Worm (Caenorhabditis elegans): ENCODE results near the gene R04E5.8.

Gene R04E5.8

DNA sequence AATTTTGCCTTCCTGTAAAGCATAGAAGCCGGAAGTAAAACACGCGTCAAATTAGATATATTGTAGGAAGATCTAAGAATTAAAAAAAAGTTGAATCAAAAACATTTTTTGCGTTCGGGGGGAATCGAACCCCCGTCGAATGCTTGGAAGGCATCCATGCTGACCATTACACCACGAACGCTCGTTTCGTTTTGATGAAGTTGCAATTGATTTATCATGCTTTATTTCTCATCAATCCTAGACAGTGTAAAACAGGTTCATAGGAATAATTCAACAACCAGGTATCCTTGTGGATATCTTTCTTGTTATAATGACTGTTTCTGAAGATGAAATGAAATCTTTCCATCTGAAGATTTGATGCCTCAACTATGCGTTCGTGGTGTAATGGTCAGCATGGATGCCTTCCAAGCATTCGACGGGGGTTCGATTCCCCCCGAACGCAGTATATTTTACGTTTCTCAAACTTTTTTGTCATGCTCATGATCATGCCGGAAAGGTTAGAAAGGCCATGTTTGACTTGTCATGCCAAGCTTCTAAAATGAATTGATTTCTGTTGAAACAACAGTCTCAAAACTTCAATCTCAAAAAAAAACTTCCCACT lies 14.0 kb upstream of the R04E5.8 start (continued):
- no peak for TF ChIP-seq hrde-1 (tag; optimal IDR thresholded peaks at IDR 0.05; ENCODE audit: borderline replicate concordance)
- TF ChIP-seq ceh-79 (tag; optimal IDR thresholded peaks at IDR 0.05), result no peak
- TF ChIP-seq chd-7 (tag; optimal IDR thresholded peaks at IDR 0.05), result no peak
- no peak for TF ChIP-seq nhr-27 (tag; optimal IDR thresholded peaks at IDR 0.05)
- TF ChIP-seq ets-4 (GFP tag; optimal IDR thresholded peaks at IDR 0.05), result no peak
- no peak for TF ChIP-seq mel-28 (tag; optimal IDR thresholded peaks at IDR 0.05; ENCODE audit: borderline replicate concordance)
- TF ChIP-seq tlf-1 (GFP tag; optimal IDR thresholded peaks at IDR 0.05), result no peak
- TF ChIP-seq tbx-9 (tag; optimal IDR thresholded peaks at IDR 0.05; ENCODE audit: borderline replicate concordance), result no peak

DNA sequence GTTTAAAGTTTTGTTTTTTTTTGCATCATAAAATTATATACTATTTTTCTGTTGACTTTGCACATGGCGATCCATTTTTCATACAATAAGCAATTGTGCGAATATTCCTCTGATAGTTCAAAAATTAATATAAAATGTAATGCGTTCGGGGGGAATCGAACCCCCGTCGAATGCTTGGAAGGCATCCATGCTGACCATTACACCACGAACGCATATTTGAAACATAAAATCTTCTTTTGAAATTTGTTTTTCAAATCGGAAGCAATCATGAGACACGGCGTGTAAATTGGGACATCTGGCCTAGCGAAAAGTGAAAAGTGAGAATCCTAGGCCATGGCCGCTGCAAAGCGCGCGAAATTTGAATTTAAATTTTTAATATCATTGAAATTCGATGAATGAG lies 12.5 kb upstream of the R04E5.8 start:
- TF ChIP-seq D2030.7 (GFP tag; IDR thresholded peaks at IDR 0.05), result peak; percentile 87
- TF ChIP-seq hmg-1.2 (GFP tag; IDR thresholded peaks at IDR 0.05), result peak; percentile 51
- peak; percentile 47 for TF ChIP-seq lin-26 (GFP tag; IDR thresholded peaks at IDR 0.05)
- TF ChIP-seq attf-6 (GFP tag; IDR thresholded peaks at IDR 0.05), result 0 out of 2 replicates have a peak, but pooled peaks have one; percentile 31
- TF ChIP-seq pbrm-1 (GFP tag; IDR thresholded peaks at IDR 0.05), result peak; percentile 63
- peak; percentile 81 for TF ChIP-seq tbp1 (GFP tag; optimal IDR thresholded peaks at IDR 0.05)
- TF ChIP-seq Y56A3A.18 (GFP tag; IDR thresholded peaks at IDR 0.05), result peak; percentile 56; the same call in 1 of the 2 replicates
- peak; percentile 6 for TF ChIP-seq snpc-1.3 (tag; optimal IDR thresholded peaks at IDR 0.05; ENCODE audit: insufficient read depth)
- TF ChIP-seq rcor-1 (GFP tag; IDR thresholded peaks at IDR 0.05), result peak; percentile 76
- TF ChIP-seq Y53F4B.3 (GFP tag; IDR thresholded peaks at IDR 0.05), result 0 out of 2 replicates have a peak, but pooled peaks have one; percentile 17
- peak; percentile 53 for TF ChIP-seq rpc-1 (optimal IDR thresholded peaks at IDR 0.05)
- peak; percentile 72 for TF ChIP-seq rpc-1 (tag; optimal IDR thresholded peaks at IDR 0.05)
- 0 out of 2 replicates have a peak, but pooled peaks have one; percentile 14 for TF ChIP-seq egl-44 (GFP tag; IDR thresholded peaks at IDR 0.05)

DNA sequence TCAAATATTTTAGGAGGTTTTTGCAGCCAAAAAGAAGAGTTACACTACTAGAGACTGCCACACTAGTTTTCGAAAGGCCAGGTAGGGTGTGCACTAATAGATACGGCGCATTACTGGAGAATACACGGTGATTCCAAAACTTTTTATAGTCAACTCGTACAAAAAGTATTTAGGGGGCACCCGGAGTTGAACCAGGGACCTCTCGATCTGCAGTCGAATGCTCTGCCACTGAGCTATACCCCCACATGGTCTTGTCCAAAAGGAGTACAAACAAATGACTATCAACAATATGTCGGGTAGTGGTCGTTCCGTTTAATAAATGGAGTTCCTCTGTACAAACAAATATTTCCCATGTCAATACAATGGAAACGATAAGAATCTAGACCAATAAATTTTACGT lies 12.0 kb upstream of the R04E5.8 start:
- no peak for TF ChIP-seq somi-1 (GFP tag; optimal IDR thresholded peaks at IDR 0.05)
- TF ChIP-seq gei-17 (GFP tag; optimal IDR thresholded peaks at IDR 0.05), result no peak
- peak; percentile 81 for TF ChIP-seq tbp1 (GFP tag; optimal IDR thresholded peaks at IDR 0.05)
- TF ChIP-seq ztf-6 (GFP tag; IDR thresholded peaks at IDR 0.05), result no peak
- no peak for TF ChIP-seq madf-6 (GFP tag; IDR thresholded peaks at IDR 0.05)
- TF ChIP-seq rec-8 (tag; optimal IDR thresholded peaks at IDR 0.05), result no peak
- no peak for TF ChIP-seq efl-1 (GFP tag; optimal IDR thresholded peaks at IDR 0.05)
- peak; percentile 27 for TF ChIP-seq snpc-4 (GFP tag; optimal IDR thresholded peaks at IDR 0.05)
- no peak for TF ChIP-seq snpc-4 (tag; optimal IDR thresholded peaks at IDR 0.05)
- TF ChIP-seq atf-7 (tag; optimal IDR thresholded peaks at IDR 0.05), result no peak
- no peak for TF ChIP-seq him-1 (tag; optimal IDR thresholded peaks at IDR 0.05)
- TF ChIP-seq dpl-1 (GFP tag; optimal IDR thresholded peaks at IDR 0.05), result no peak
- TF ChIP-seq Y95B8A.8 (GFP tag; IDR thresholded peaks at IDR 0.05), result no peak
- TF ChIP-seq madf-8 (GFP tag; conservative IDR thresholded peaks at IDR 0.05), result no peak
- TF ChIP-seq chd-7 (tag; optimal IDR thresholded peaks at IDR 0.05), result peak; percentile 3
- TF ChIP-seq nhr-90 (tag; optimal IDR thresholded peaks at IDR 0.05), result peak; percentile 22
- peak; percentile 29 for TF ChIP-seq snpc-3.4 (tag; optimal IDR thresholded peaks at IDR 0.05)
- TF ChIP-seq D2030.7 (GFP tag; IDR thresholded peaks at IDR 0.05), result peak; percentile 31; the same call in 1 of the 2 replicates
- TF ChIP-seq Y56A3A.18 (GFP tag; IDR thresholded peaks at IDR 0.05), result 0 out of 2 replicates have a peak, but pooled peaks have one; percentile 20
- no peak for TF ChIP-seq fkh-3 (tag; optimal IDR thresholded peaks at IDR 0.05)
- TF ChIP-seq F57C9.4 (tag; optimal IDR thresholded peaks at IDR 0.05), result no peak
- peak; percentile 63 for TF ChIP-seq B0261.1 (tag; optimal IDR thresholded peaks at IDR 0.05)
- no peak for TF ChIP-seq ztf-3 (GFP tag; optimal IDR thresholded peaks at IDR 0.05)
- peak; percentile 32 for TF ChIP-seq die-1 (tag; optimal IDR thresholded peaks at IDR 0.05)
- no peak for TF ChIP-seq cebp-1 (GFP tag; IDR thresholded peaks at IDR 0.05)
- TF ChIP-seq cebp-1 (tag; optimal IDR thresholded peaks at IDR 0.05), result no peak
- TF ChIP-seq athp-1 (tag; optimal IDR thresholded peaks at IDR 0.05), result no peak
- TF ChIP-seq bed-1 (GFP tag; IDR thresholded peaks at IDR 0.05), result no peak

All from whole organism, young adult.